Fruit fly (Drosophila melanogaster) whole organism, wandering third instar larva: Measurements from ENCODE around the gene CG42781.

Experiments used
- Abd-B ChIP-seq: fragments of >200 bp; optimal IDR thresholded peaks from 2 replicates; lab custom pipeline; 2017; ENCODE audit warnings: missing biosample characterization, missing genetic modification characterization
- CG32264 ChIP-seq: fragments of 200-800 bp; sonication (Bioruptor generic); optimal IDR thresholded peaks from 2 replicates; lab custom pipeline; 2016; ENCODE audit warnings: missing biosample characterization, missing genetic modification characterization
- CrebA ChIP-seq: fragments of 200-800 bp; sonication (Bioruptor generic); optimal IDR thresholded peaks from 2 replicates; lab custom pipeline; 2016; ENCODE audit warnings: missing biosample characterization, mild to moderate bottlenecking, missing genetic modification characterization, borderline replicate concordance
- Dfd ChIP-seq: fragments of >200 bp; optimal IDR thresholded peaks from 2 replicates; lab custom pipeline; 2017; ENCODE audit warnings: missing biosample characterization, missing genetic modification characterization
- Dif ChIP-seq: fragments of 200-275, 200-300 bp; sonication (Bioruptor generic); optimal IDR thresholded peaks from 2 replicates; lab custom pipeline; 2018; ENCODE audit warnings: missing biosample characterization, missing genetic modification characterization; ENCODE audit not compliant: partially characterized antibody
- GATAd ChIP-seq: sonication (Bioruptor generic); optimal IDR thresholded peaks from 2 replicates; lab custom pipeline; 2016; ENCODE audit warnings: missing biosample characterization, missing genetic modification characterization
- HLH106 ChIP-seq: fragments of 200-800 bp; optimal IDR thresholded peaks from 3 replicates; lab custom pipeline; 2019; ENCODE audit warnings: missing biosample characterization, mild to moderate bottlenecking, missing genetic modification characterization, moderate library complexity
- Hnf4 ChIP-seq: fragments of 200-800 bp; sonication (Bioruptor generic); optimal IDR thresholded peaks from 2 replicates; lab custom pipeline; 2016; ENCODE audit warnings: missing biosample characterization, mild to moderate bottlenecking, missing genetic modification characterization
- Hr78 ChIP-seq: fragments of >200 bp; optimal IDR thresholded peaks from 2 replicates; lab custom pipeline; 2017; ENCODE audit warnings: missing biosample characterization, missing genetic modification characterization
- Hr83 ChIP-seq: fragments of 200-300 bp; sonication (Bioruptor generic); optimal IDR thresholded peaks from 2 replicates; lab custom pipeline; 2016; ENCODE audit warnings: missing biosample characterization, mild to moderate bottlenecking, missing genetic modification characterization, moderate library complexity; ENCODE audit not compliant: poor library complexity, severe bottlenecking
- Mio ChIP-seq: sonication (Bioruptor generic); optimal IDR thresholded peaks from 2 replicates; lab custom pipeline; 2016; ENCODE audit warnings: missing biosample characterization, missing genetic modification characterization
- Myc ChIP-seq: fragments of >200 bp; optimal IDR thresholded peaks from 2 replicates; lab custom pipeline; 2017
- N ChIP-seq: fragments of >200 bp; optimal IDR thresholded peaks from 2 replicates; lab custom pipeline; 2018; ENCODE audit warnings: missing biosample characterization, missing external identifiers, missing genetic modification characterization
- OdsH ChIP-seq: fragments of 200-800 bp; sonication (Bioruptor generic); optimal IDR thresholded peaks from 2 replicates; lab custom pipeline; 2016; ENCODE audit warnings: missing biosample characterization, mild to moderate bottlenecking, missing genetic modification characterization
- Vsx2 ChIP-seq: fragments of 200-300, 225-300 bp; sonication (Bioruptor generic); optimal IDR thresholded peaks from 2 replicates; lab custom pipeline; 2018; ENCODE audit warnings: missing biosample characterization, missing genetic modification characterization; ENCODE audit not compliant: partially characterized antibody
- br ChIP-seq: fragments of 200-800 bp; sonication (Bioruptor generic); optimal IDR thresholded peaks from 2 replicates; lab custom pipeline; 2016; ENCODE audit warnings: missing biosample characterization, missing genetic modification characterization
- brk ChIP-seq: fragments of 200-800 bp; sonication (Bioruptor generic); optimal IDR thresholded peaks from 2 replicates; lab custom pipeline; 2016; ENCODE audit warnings: missing biosample characterization, mild to moderate bottlenecking, missing genetic modification characterization
- dmrt93B ChIP-seq: fragments of 200-800 bp; sonication (Bioruptor generic); optimal IDR thresholded peaks from 2 replicates; lab custom pipeline; 2018; ENCODE audit warnings: missing biosample characterization, mild to moderate bottlenecking, missing genetic modification characterization
- dsf ChIP-seq: sonication (Bioruptor generic); optimal IDR thresholded peaks from 2 replicates; lab custom pipeline; 2016; ENCODE audit warnings: missing biosample characterization, missing genetic modification characterization, borderline replicate concordance
- ey ChIP-seq: fragments of 200-800 bp; sonication (Bioruptor generic); optimal IDR thresholded peaks from 2 replicates; lab custom pipeline; 2016; ENCODE audit warnings: missing biosample characterization, missing genetic modification characterization
- foxo ChIP-seq, 2 experiments: fragments of 200-800 bp; sonication (Bioruptor generic); optimal IDR thresholded peaks; 2 replicates in 1 of 2; 3 replicates in 1 of 2; lab custom pipeline; 2016 to 2017; ENCODE audit warnings: missing biosample characterization in 2 of 2, missing genetic modification characterization in 2 of 2
- h ChIP-seq: fragments of 200-800 bp; sonication (Bioruptor generic); optimal IDR thresholded peaks from 3 replicates; lab custom pipeline; 2016; ENCODE audit warnings: missing biosample characterization, mild to moderate bottlenecking, missing genetic modification characterization
- jim ChIP-seq: fragments of 175-275, 200-325 bp; sonication (Bioruptor generic); optimal IDR thresholded peaks from 2 replicates; lab custom pipeline; 2016; ENCODE audit warnings: missing biosample characterization, mild to moderate bottlenecking, missing genetic modification characterization
- lola ChIP-seq: fragments of >200 bp; optimal IDR thresholded peaks from 2 replicates; lab custom pipeline; 2017; ENCODE audit warnings: missing biosample characterization, missing genetic modification characterization
- pan ChIP-seq: fragments of >200 bp; optimal IDR thresholded peaks from 2 replicates; lab custom pipeline; 2017
- psq ChIP-seq: fragments of 200-800 bp; sonication (Bioruptor generic); optimal IDR thresholded peaks from 3 replicates; lab custom pipeline; 2017; ENCODE audit warnings: missing biosample characterization, mild to moderate bottlenecking, missing genetic modification characterization, moderate library complexity
- rgr ChIP-seq: fragments of 200-800 bp; sonication (Bioruptor generic); optimal IDR thresholded peaks from 3 replicates; lab custom pipeline; 2016; ENCODE audit warnings: missing biosample characterization, mild to moderate bottlenecking, missing genetic modification characterization
- sage ChIP-seq: fragments of 200-800 bp; sonication (Bioruptor generic); optimal IDR thresholded peaks from 2 replicates; lab custom pipeline; 2016; ENCODE audit warnings: missing biosample characterization, mild to moderate bottlenecking, missing genetic modification characterization
- tai ChIP-seq: sonication (Bioruptor generic); optimal IDR thresholded peaks from 2 replicates; lab custom pipeline; 2016; ENCODE audit warnings: missing biosample characterization, missing genetic modification characterization
- usp ChIP-seq: fragments of >200 bp; optimal IDR thresholded peaks from 2 replicates; lab custom pipeline; 2017; ENCODE audit warnings: missing biosample characterization, missing genetic modification characterization
- woc ChIP-seq: sonication (Bioruptor generic); optimal IDR thresholded peaks from 2 replicates; lab custom pipeline; 2016; ENCODE audit warnings: missing biosample characterization, mild to moderate bottlenecking, missing genetic modification characterization

The CG42781 gene

dm6 chrX:7382890-7383289 is at the start of gene CG42781:
TSS of gene CG42781 (minus strand) at chrX:7382990.
- TF ChIP-seq Dif (GFP tag; lab: Kevin White, UChicago) (no peak), Hr83 (no peak), CG32264 (no peak), Mio (GFP tag; lab: Kevin White, UChicago) (no peak), GATAd (GFP tag; lab: Kevin White, UChicago) (no peak), pan (lab: Kevin White, UChicago) (no peak), brk (GFP tag; lab: Kevin White, UChicago) (no peak), ey (no peak), jim (no peak), psq (GFP tag; lab: Kevin White, UChicago) (no peak), dmrt93B (GFP tag; lab: Kevin White, UChicago) (no peak), tai (GFP tag; lab: Kevin White, UChicago) (no peak), Hr78 (GFP tag; lab: Kevin White, UChicago) (no peak), HLH106 (tag; lab: Kevin White, UChicago) (no peak)

dm6 chrX:7432393-7432792 is 49.6 kb upstream of the CG42781 start:
- TF ChIP-seq jim (no peak), br (GFP tag; lab: Kevin White, UChicago) (no peak), foxo (GFP tag; optimal IDR thresholded peaks at IDR 0.05; lab: Kevin White, UChicago) (no peak), N (GFP tag; lab: Kevin White, UChicago) (no peak), Dfd (GFP tag; lab: Kevin White, UChicago) (no peak), lola (GFP tag; lab: Kevin White, UChicago) (no peak), Hr78 (GFP tag; lab: Kevin White, UChicago) (no peak), brk (GFP tag; lab: Kevin White, UChicago) (no peak), dsf (GFP tag; lab: Kevin White, UChicago) (no peak), Abd-B (GFP tag; lab: Kevin White, UChicago) (no peak), woc (no peak), CrebA (GFP tag; lab: Kevin White, UChicago) (no peak)
- TF ChIP-seq, all 38 proteins: peak for 0

dm6 chrX:7425643-7426042 is 42.9 kb upstream of the CG42781 start, which contains the start of gene CG32726:
TSS of gene CG32726 (minus strand) at chrX:7425743.
- no peak for TF ChIP-seq Hnf4
- TF ChIP-seq HLH106 (tag; lab: Kevin White, UChicago): no peak
- no peak for TF ChIP-seq GATAd (GFP tag; lab: Kevin White, UChicago)
- TF ChIP-seq dsf (GFP tag; lab: Kevin White, UChicago): no peak
- TF ChIP-seq rgr: no peak
- no peak for TF ChIP-seq foxo (GFP tag; optimal IDR thresholded peaks at IDR 0.05; lab: Kevin White, UChicago)
- TF ChIP-seq lola (GFP tag; lab: Kevin White, UChicago): no peak
- no peak for TF ChIP-seq psq (GFP tag; lab: Kevin White, UChicago)

dm6 chrX:7424742-7425141 is 42.0 kb upstream of the CG42781 start, which contains the start of gene CG15036:
TSS of gene CG15036 (minus strand) at chrX:7424842.
- TF ChIP-seq CG32264: no peak
- TF ChIP-seq Dfd (GFP tag; lab: Kevin White, UChicago): no peak
- TF ChIP-seq dsf (GFP tag; lab: Kevin White, UChicago): no peak
- TF ChIP-seq h: no peak
- no peak for TF ChIP-seq Dif (GFP tag; lab: Kevin White, UChicago)
- TF ChIP-seq OdsH: no peak
- no peak for TF ChIP-seq usp
- no peak for TF ChIP-seq foxo (GFP tag; optimal IDR thresholded peaks at IDR 0.05; lab: Kevin White, UChicago)
- no peak for TF ChIP-seq lola (GFP tag; lab: Kevin White, UChicago)
- no peak for TF ChIP-seq woc
- no peak for TF ChIP-seq Myc (lab: Kevin White, UChicago)
- no peak for TF ChIP-seq Hr83
- TF ChIP-seq sage: no peak
- TF ChIP-seq, all 38 proteins: peak for 0

dm6 chrX:7422577-7422976 is 39.8 kb upstream of the CG42781 start:
- no peak for TF ChIP-seq Vsx2 (GFP tag; lab: Kevin White, UChicago)

- TF ChIP-seq jim (no peak), usp (no peak), CG32264 (no peak), Hr78 (GFP tag; lab: Kevin White, UChicago) (no peak)
These were observed 35.5 kb upstream of the CG42781 start, which contains the start of gene rumpel for dm6 chrX:7418294-7418693. TSS of gene rumpel (plus strand) at chrX:7418594.
